ENCODE assay signal across 1 worm cellular context in genomic region chrIII:5089489-5089888, ce11.
TF ChIP-seq lines count a peak whose summit lies in the region.

No protein-coding gene starts in this region.

TF ChIP-seq in whole organism, L4 larva, 104 proteins besides CTCF, POLR2A, EP300 and RAD21 (continued from another document):
- TF ChIP-seq hlh-30 (tag; optimal IDR thresholded peaks at IDR 0.05; lab: Kevin White, UChicago; ENCODE audit: insufficient read depth), result peak; percentile 20
TF ChIP-seq in whole organism, L4 larva: peak in this region for 7.
